Worm (Caenorhabditis elegans) whole organism, L3 larva: Measurements from ENCODE around the gene ZK637.4.
A peak's percentile ranks its signal among the peaks of the same experiment; 100 is the strongest.

Experiments
- aly-2 ChIP-seq: fragments of 150-350 bp; optimal IDR thresholded peaks from 2 replicates; lab custom pipeline; 2014; ENCODE audit warnings: missing biosample characterization, missing genetic modification characterization
- ama-1 ChIP-seq: fragments of 150-350 bp; optimal IDR thresholded peaks from 2 replicates; lab custom pipeline; 2018
- ceh-16 ChIP-seq: sonication (generic microtip); optimal IDR thresholded peaks from 2 replicates; lab custom pipeline; 2017; ENCODE audit warnings: missing biosample characterization, missing genetic modification characterization
- ceh-28 ChIP-seq: fragments of 150-350 bp; optimal IDR thresholded peaks from 2 replicates; lab custom pipeline; 2014; ENCODE audit warnings: missing biosample characterization, missing genetic modification reagents, missing genetic modification characterization
- ceh-82 ChIP-seq: fragments of 150-350 bp; optimal IDR thresholded peaks from 2 replicates; lab custom pipeline; 2014; ENCODE audit warnings: missing biosample characterization, missing genetic modification characterization
- egl-27 ChIP-seq: sonication (generic microtip); optimal IDR thresholded peaks from 4 replicates; lab custom pipeline; 2017; ENCODE audit warnings: missing biosample characterization, missing genetic modification reagents, missing genetic modification characterization
- egl-5 ChIP-seq: fragments of 150-350 bp; optimal IDR thresholded peaks from 2 replicates; lab custom pipeline; 2017; ENCODE audit warnings: missing biosample characterization, missing genetic modification reagents, missing genetic modification characterization, inconsistent platforms
- elt-1 ChIP-seq: fragments of 150-350 bp; optimal IDR thresholded peaks from 2 replicates; lab custom pipeline; 2014; ENCODE audit warnings: missing biosample characterization, missing genetic modification characterization
- elt-2 ChIP-seq: sonication (generic microtip); optimal IDR thresholded peaks from 2 replicates; lab custom pipeline; 2016; ENCODE audit warnings: missing genetic modification reagents, mild to moderate bottlenecking, missing genetic modification characterization, missing compliant biosample characterization
- elt-3 ChIP-seq, 3 experiments: fragments of 150-350 bp in 1 of 3; sonication (generic microtip) in 2 of 3; optimal IDR thresholded peaks; 2 replicates in 2 of 3; 4 replicates in 1 of 3; lab custom pipeline; 2014 to 2017; ENCODE audit warnings: missing biosample characterization in 3 of 3, missing genetic modification characterization in 3 of 3
- eor-1 ChIP-seq, 2 experiments: fragments of 150-350 bp; optimal IDR thresholded peaks; 2 replicates each; lab custom pipeline; 2014 to 2018; ENCODE audit warnings: missing biosample characterization in 2 of 2, missing genetic modification characterization in 2 of 2
- fkh-10 ChIP-seq: sonication (generic microtip); optimal IDR thresholded peaks from 2 replicates; lab custom pipeline; 2017; ENCODE audit warnings: missing biosample characterization, missing genetic modification reagents, missing genetic modification characterization
- fkh-2 ChIP-seq: fragments of 150-350 bp; optimal IDR thresholded peaks from 2 replicates; lab custom pipeline; 2014; ENCODE audit warnings: missing biosample characterization, missing genetic modification reagents, missing genetic modification characterization
- fos-1 ChIP-seq: fragments of 150-350 bp; optimal IDR thresholded peaks from 2 replicates; lab custom pipeline; 2014; ENCODE audit warnings: missing biosample characterization, missing genetic modification characterization
- hmg-11 ChIP-seq: sonication (generic microtip); optimal IDR thresholded peaks from 2 replicates; lab custom pipeline; 2016; ENCODE audit warnings: missing genetic modification characterization, missing compliant biosample characterization
- jun-1 ChIP-seq: fragments of 150-350 bp; optimal IDR thresholded peaks from 2 replicates; lab custom pipeline; 2014; ENCODE audit warnings: missing biosample characterization, missing genetic modification reagents, missing genetic modification characterization
- lin-15B ChIP-seq: fragments of 150-350 bp; optimal IDR thresholded peaks from 2 replicates; lab custom pipeline; 2014; ENCODE audit warnings: missing biosample characterization, missing genetic modification characterization
- lin-39 ChIP-seq: fragments of 150-350 bp; optimal IDR thresholded peaks from 2 replicates; lab custom pipeline; 2018; ENCODE audit warnings: missing biosample characterization, missing genetic modification reagents, missing genetic modification characterization
- lsy-12 ChIP-seq: sonication (generic microtip); optimal IDR thresholded peaks from 2 replicates; lab custom pipeline; 2016; ENCODE audit warnings: mild to moderate bottlenecking, missing genetic modification characterization, missing compliant biosample characterization
- mdl-1 ChIP-seq: fragments of 150-350 bp; optimal IDR thresholded peaks from 2 replicates; lab custom pipeline; 2014; ENCODE audit warnings: missing biosample characterization, missing genetic modification characterization
- mml-1 ChIP-seq: fragments of 150-350 bp; sonication (generic microtip); optimal IDR thresholded peaks from 3 replicates; lab custom pipeline; 2014; ENCODE audit warnings: missing biosample characterization, missing genetic modification characterization
- nfya-1 ChIP-seq: sonication (generic microtip); optimal IDR thresholded peaks from 2 replicates; lab custom pipeline; 2017; ENCODE audit warnings: missing genetic modification characterization, mild to moderate bottlenecking, missing compliant biosample characterization, antibody characterized with exemption, moderate library complexity; ENCODE audit not compliant: insufficient read depth
- nhr-11 ChIP-seq: fragments of 150-350 bp; optimal IDR thresholded peaks from 2 replicates; lab custom pipeline; 2014; ENCODE audit warnings: missing biosample characterization, missing genetic modification characterization
- nhr-12 ChIP-seq: fragments of 150-350 bp; optimal IDR thresholded peaks from 2 replicates; lab custom pipeline; 2014; ENCODE audit warnings: missing biosample characterization, missing genetic modification characterization
- nhr-23 ChIP-seq: fragments of 150-350 bp; optimal IDR thresholded peaks from 2 replicates; lab custom pipeline; 2014; ENCODE audit warnings: missing biosample characterization, missing genetic modification reagents, missing genetic modification characterization
- nhr-237 ChIP-seq: fragments of 150-350 bp; optimal IDR thresholded peaks from 2 replicates; lab custom pipeline; 2014; ENCODE audit warnings: missing biosample characterization, missing genetic modification characterization
- nhr-67 ChIP-seq: fragments of 150-350 bp; optimal IDR thresholded peaks from 2 replicates; lab custom pipeline; 2014; ENCODE audit warnings: missing biosample characterization, missing genetic modification characterization
- sea-2 ChIP-seq: fragments of 150-350 bp; sonication (generic microtip); optimal IDR thresholded peaks from 4 replicates; lab custom pipeline; 2014; ENCODE audit warnings: missing biosample characterization, missing genetic modification reagents, missing genetic modification characterization
- skn-1 ChIP-seq: fragments of 150-350 bp; optimal IDR thresholded peaks from 2 replicates; lab custom pipeline; 2014; ENCODE audit warnings: missing biosample characterization, missing genetic modification characterization
- snpc-4 ChIP-seq: fragments of 150-350 bp; optimal IDR thresholded peaks from 2 replicates; lab custom pipeline; 2014; ENCODE audit warnings: missing biosample characterization, missing genetic modification characterization
- ztf-4 ChIP-seq: fragments of 150-350 bp; optimal IDR thresholded peaks from 2 replicates; lab custom pipeline; 2014; ENCODE audit warnings: missing biosample characterization, missing genetic modification characterization

The ZK637.4 gene

DNA sequence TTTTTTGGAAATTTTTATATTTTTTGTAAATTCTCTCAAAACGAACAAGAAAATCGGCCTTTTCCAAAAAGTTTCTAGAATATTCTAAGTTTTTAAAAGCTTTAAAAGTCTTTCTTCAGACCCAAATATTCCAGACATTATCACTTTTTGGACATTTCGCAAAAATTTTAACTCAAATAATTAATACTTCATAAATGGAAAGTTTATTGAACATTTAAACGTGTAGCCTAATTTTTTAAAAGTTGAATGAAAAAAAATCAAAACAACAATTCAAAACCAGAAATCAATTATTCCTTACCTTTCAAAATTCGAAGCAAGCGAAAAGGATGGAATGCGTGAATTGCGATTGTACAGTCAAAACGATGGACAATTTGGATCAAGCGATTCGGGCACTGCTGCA is 26.2 kb downstream of the ZK637.4 start, which contains the start of gene ZK637.15:
TSS of gene ZK637.15 (plus strand) at position 301 of the 400 bp plus-strand sequence.
- TF ChIP-seq lsy-12, result no peak
- no peak for TF ChIP-seq egl-27 (tag; lab: Kevin White, UChicago)
- no peak for TF ChIP-seq ztf-4
- no peak for TF ChIP-seq eor-1 (tag; optimal IDR thresholded peaks at IDR 0.05; lab: Kevin White, UChicago)
- TF ChIP-seq mml-1, result no peak
- no peak for TF ChIP-seq fkh-10
- TF ChIP-seq nhr-237, result no peak
- TF ChIP-seq skn-1, result no peak
- no peak for TF ChIP-seq sea-2 (GFP tag; lab: Kevin White, UChicago)
- no peak for TF ChIP-seq nhr-67 (tag; lab: Kevin White, UChicago)
- no peak for TF ChIP-seq elt-3 (tag; optimal IDR thresholded peaks at IDR 0.05; lab: Kevin White, UChicago)
- TF ChIP-seq, all 47 proteins: peak for 0

DNA sequence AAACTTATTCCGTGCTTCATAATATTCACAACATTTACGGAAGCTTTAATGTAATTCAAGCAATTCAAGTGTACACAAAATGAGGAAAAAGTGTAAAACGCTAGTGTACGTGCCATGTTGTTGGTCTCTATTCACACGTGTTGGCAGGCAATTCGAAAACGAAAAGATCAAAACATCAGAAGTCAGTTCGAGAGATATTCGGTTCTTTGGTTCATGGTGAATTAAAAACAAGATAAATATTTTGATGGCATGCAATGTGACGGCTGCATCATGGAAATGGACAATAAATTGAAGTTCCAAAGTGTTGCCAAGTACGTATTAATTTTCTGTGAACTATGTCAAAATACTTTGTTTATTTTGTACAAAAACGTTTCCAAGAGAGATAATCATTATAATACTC is 28.5 kb downstream of the ZK637.4 start:
- TF ChIP-seq fos-1 (tag; lab: Kevin White, UChicago), result no peak
- TF ChIP-seq ama-1, result peak; percentile 87
- TF ChIP-seq mdl-1 (tag; lab: Kevin White, UChicago), result no peak

DNA sequence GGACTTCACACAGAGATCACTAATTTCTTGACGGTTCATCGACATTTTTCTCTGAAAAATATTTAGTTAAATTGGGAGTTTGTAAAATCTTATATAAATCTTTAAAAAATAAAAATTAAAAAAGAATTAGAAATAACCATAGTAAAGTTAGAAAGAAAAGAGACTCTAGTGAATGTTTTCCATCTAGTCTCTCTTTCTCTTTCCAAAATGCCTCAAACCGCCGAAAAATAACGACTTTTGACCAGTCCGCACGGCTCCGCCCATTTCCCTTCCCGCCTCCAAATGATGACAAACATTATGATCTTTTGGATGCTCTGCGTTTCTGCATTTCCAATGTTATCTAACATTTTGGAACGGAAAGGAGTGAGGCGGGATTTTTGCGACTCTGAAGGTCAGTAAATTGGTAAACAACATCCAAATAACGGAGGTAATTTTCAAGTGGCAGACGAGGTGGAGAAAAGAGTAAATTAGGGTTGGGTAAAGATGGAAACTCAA is 29.7 kb downstream of the ZK637.4 start, which contains the start of gene glb-1:
TSS of gene glb-1 (minus strand) at position 51 of the 495 bp plus-strand sequence.
- TF ChIP-seq mdl-1 (tag; lab: Kevin White, UChicago) (no peak), fkh-2 (tag; lab: Kevin White, UChicago) (no peak), nhr-11 (tag; lab: Kevin White, UChicago) (no peak), ceh-82 (tag; lab: Kevin White, UChicago) (no peak), ceh-16 (tag; lab: Kevin White, UChicago) (no peak), nhr-23 (tag; lab: Kevin White, UChicago) (peak; percentile 15)

DNA sequence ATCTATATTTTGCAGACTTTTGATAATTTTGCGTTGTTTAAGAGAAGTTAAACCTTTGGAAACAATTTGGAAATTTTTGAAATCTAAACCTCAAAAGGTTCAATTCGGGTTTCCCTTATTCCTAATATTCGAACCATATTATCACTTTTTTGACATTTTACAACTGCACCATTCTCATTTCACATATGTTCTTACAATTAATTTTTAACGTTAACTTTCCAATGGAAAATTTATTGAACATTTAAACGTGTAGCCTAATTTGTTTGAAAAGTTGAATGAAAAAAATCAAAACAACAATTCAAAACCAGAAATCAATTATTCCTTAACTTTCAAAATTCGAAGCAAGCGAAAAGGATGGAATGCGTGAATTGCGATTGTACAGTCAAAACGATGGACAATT is 30.4 kb downstream of the ZK637.4 start, which contains the start of gene ZK637.12:
TSS of gene ZK637.12 (plus strand) at position 301 of the 400 bp plus-strand sequence.
- no peak for TF ChIP-seq snpc-4 (tag; lab: Kevin White, UChicago)
- no peak for TF ChIP-seq jun-1 (tag; lab: Kevin White, UChicago)
- TF ChIP-seq nhr-11 (tag; lab: Kevin White, UChicago), result no peak
- TF ChIP-seq ceh-16 (tag; lab: Kevin White, UChicago), result no peak
- TF ChIP-seq aly-2 (tag; lab: Kevin White, UChicago), result no peak
- TF ChIP-seq ceh-28 (tag; lab: Kevin White, UChicago), result no peak
- TF ChIP-seq nhr-237, result no peak

DNA sequence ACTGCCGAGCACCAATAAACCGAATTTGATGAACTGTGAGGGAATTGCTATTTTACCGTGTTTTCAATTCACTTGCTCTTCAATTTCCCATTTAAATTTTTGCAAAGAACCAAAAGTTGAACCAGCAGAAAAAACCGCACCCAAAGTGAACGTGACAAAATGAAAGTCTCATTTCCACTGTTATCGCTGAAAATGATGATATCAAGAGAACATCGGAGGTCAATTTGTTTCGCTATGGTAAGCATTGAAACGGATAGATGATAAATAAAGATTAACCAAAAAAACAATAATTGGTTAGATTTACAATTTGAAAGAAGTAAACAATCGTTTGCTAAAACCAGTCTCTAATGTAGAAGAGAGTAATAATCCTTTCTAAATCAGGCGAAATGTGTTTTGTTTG is 32.0 kb downstream of the ZK637.4 start:
- TF ChIP-seq ceh-82 (tag; lab: Kevin White, UChicago) (no peak), lin-39 (tag; lab: Kevin White, UChicago) (no peak), nhr-23 (tag; lab: Kevin White, UChicago) (no peak), nhr-12 (no peak)

DNA sequence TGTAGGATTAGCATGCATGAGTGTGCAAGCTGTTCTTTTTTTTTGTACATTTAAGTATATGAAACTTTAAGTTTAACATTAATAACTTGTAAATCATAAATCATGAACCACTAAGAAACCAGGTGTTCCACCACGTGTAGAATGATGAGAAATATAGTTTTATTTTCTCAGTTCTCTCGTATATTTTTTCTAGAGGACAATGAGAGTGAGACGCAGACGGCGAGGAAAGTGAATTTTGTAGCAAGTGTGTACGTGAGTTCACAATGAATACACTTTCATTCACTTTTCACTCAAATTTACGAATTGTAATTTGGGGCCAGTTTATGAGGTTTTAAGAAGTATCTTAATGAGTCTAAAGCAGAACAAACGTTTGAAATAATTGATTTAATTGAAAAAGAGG is 32.9 kb downstream of the ZK637.4 start:
- TF ChIP-seq hmg-11 (tag; lab: Kevin White, UChicago), result no peak
- peak; percentile 7 for TF ChIP-seq mdl-1 (tag; lab: Kevin White, UChicago)
- peak; percentile 28 for TF ChIP-seq nfya-1

DNA sequence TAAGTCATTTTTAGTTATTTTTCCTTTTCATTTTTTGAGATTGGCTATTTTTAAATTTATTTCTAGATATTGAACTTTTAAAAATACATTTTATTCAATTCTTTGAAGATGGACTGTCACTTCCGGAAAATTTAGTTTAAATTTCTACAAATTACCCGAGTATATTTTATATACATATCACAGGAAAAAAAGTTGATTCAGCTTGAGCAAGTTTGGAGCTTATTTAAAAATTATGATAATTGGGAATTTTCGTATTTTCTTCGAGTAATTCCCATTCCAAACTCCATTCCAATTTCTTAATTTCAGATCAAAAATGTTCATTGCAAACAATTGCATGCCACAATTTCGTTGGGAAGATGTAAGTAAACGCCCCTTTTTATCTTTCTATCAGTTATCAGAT is 36.2 kb downstream of the ZK637.4 start, which contains the start of gene arrd-15:
TSS of gene arrd-15 (plus strand) at position 301 of the 400 bp plus-strand sequence.
- no peak for TF ChIP-seq elt-2 (tag; lab: Kevin White, UChicago)
- TF ChIP-seq fkh-2 (tag; lab: Kevin White, UChicago), result no peak

DNA sequence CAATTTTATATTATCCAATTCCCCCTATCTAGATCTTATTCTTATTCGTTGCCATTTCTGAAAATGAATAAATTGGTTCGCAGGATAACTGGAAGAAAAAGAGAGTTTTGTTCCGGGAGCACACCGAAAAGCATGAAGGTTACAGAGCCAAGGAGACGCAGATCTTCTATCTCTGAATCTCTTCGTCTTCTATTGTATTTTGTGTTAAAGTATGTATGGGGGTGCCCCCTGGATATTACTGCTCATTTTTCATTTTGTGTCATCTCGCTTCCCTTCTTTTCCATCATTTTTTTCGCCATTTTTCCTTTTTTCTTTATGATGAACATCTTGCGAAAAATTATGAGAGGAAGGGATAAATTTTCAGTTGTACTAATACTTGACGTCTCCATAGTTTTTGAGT is 40.1 kb downstream of the ZK637.4 start:
- TF ChIP-seq elt-1 (tag; lab: Kevin White, UChicago), result no peak
- TF ChIP-seq nhr-11 (tag; lab: Kevin White, UChicago), result no peak
- no peak for TF ChIP-seq lin-15B
- peak; percentile 5 for TF ChIP-seq nfya-1
- TF ChIP-seq lin-39 (tag; lab: Kevin White, UChicago), result peak; percentile 74
- no peak for TF ChIP-seq egl-5
